Fruit fly (Drosophila melanogaster) whole organism, embryonic: ENCODE measurements around the gene CG7071.

ENCODE experiments used
- Atf6 ChIP-seq: fragments of 200-800 bp; sonication (Bioruptor generic); IDR thresholded peaks from 2 replicates; pipeline ENCODE4 v1.3.6; 2022; ENCODE audit warnings: missing biosample characterization, missing genetic modification characterization
- CG11085 ChIP-seq: fragments of 200-800 bp; sonication (Bioruptor generic); IDR thresholded peaks from 2 replicates; pipeline ENCODE4 v1.3.6; 2022; ENCODE audit warnings: missing biosample characterization, missing genetic modification characterization
- CG11504 ChIP-seq: fragments of 200-800 bp; sonication (Bioruptor generic); optimal IDR thresholded peaks from 3 replicates; lab custom pipeline; 2019; ENCODE audit warnings: missing biosample characterization, mild to moderate bottlenecking, missing genetic modification characterization, moderate library complexity
- CG11696 ChIP-seq: fragments of 200-800 bp; sonication (Bioruptor generic); IDR thresholded peaks from 2 replicates; pipeline ENCODE4 v1.3.6; 2022; ENCODE audit warnings: missing biosample characterization, missing genetic modification characterization
- CG12071 ChIP-seq: fragments of 200-800 bp; sonication (Bioruptor generic); optimal IDR thresholded peaks from 3 replicates; lab custom pipeline; 2018; ENCODE audit warnings: missing biosample characterization, mild to moderate bottlenecking, missing genetic modification characterization
- CG12942 ChIP-seq: fragments of 200-800 bp; sonication (Bioruptor generic); optimal IDR thresholded peaks from 3 replicates; lab custom pipeline; 2016; ENCODE audit warnings: missing biosample characterization, missing genetic modification characterization
- CG1603 ChIP-seq: fragments of 200-800 bp; sonication (Bioruptor generic); optimal IDR thresholded peaks from 2 replicates; lab custom pipeline; 2019; ENCODE audit warnings: missing biosample characterization, mild to moderate bottlenecking, missing genetic modification characterization, moderate library complexity
- CG17361 ChIP-seq: fragments of 200-800 bp; sonication (Bioruptor generic); IDR thresholded peaks from 3 replicates; pipeline ENCODE4 v1.3.6; 2022; ENCODE audit warnings: missing biosample characterization, missing genetic modification characterization
- CG6254 ChIP-seq: fragments of 200-800 bp; sonication (Bioruptor generic); optimal IDR thresholded peaks from 3 replicates; lab custom pipeline; 2017; ENCODE audit warnings: mild to moderate bottlenecking, missing biosample characterization, missing genetic modification reagents, missing genetic modification characterization
- CG7556 ChIP-seq: fragments of 200-800 bp; sonication (Bioruptor generic); optimal IDR thresholded peaks from 2 replicates; lab custom pipeline; 2017; ENCODE audit warnings: missing biosample characterization, mild to moderate bottlenecking, missing genetic modification characterization
- CG8290 ChIP-seq, 3 experiments: fragments of 200-800 bp; sonication (Bioruptor generic); optimal IDR thresholded peaks; 2 replicates each; lab custom pipeline; 2016 to 2019; ENCODE audit warnings: missing biosample characterization in 3 of 3, missing genetic modification characterization in 3 of 3, mild to moderate bottlenecking in 2 of 3, moderate library complexity in 1 of 3
- CG8388 ChIP-seq: fragments of 200-800 bp; sonication (Bioruptor generic); optimal IDR thresholded peaks from 2 replicates; lab custom pipeline; 2019; ENCODE audit warnings: missing biosample characterization, mild to moderate bottlenecking, missing genetic modification characterization, moderate library complexity
- CG8944 ChIP-seq: fragments of 200-800 bp; sonication (Bioruptor generic); optimal IDR thresholded peaks from 3 replicates; lab custom pipeline; 2016; ENCODE audit warnings: missing biosample characterization, missing genetic modification characterization
- CG9797 ChIP-seq: fragments of 200-800 bp; sonication (Bioruptor generic); optimal IDR thresholded peaks from 3 replicates; lab custom pipeline; 2018; ENCODE audit warnings: missing biosample characterization, mild to moderate bottlenecking, missing genetic modification characterization
- CG9876 ChIP-seq: fragments of 200-800 bp; sonication (Bioruptor generic); optimal IDR thresholded peaks from 2 replicates; lab custom pipeline; 2016; ENCODE audit warnings: missing biosample characterization, missing genetic modification characterization
- CG9932 ChIP-seq: fragments of 200-800 bp; sonication (Bioruptor generic); IDR thresholded peaks from 2 replicates; pipeline ENCODE4 v1.3.6; 2022; ENCODE audit warnings: missing biosample characterization, missing genetic modification characterization
- Camta ChIP-seq: fragments of 200-800 bp; sonication (Bioruptor generic); optimal IDR thresholded peaks from 2 replicates; lab custom pipeline; 2016; ENCODE audit warnings: missing biosample characterization, missing genetic modification characterization
- Drgx ChIP-seq: fragments of 200-800 bp; sonication (Bioruptor generic); IDR thresholded peaks from 2 replicates; pipeline ENCODE4 v1.3.6; 2022; ENCODE audit warnings: missing biosample characterization, missing genetic modification characterization
- Ets65A ChIP-seq: fragments of 200-800 bp; sonication (Bioruptor generic); peaks from one replicate; lab custom pipeline; 2016; ENCODE audit warnings: missing biosample characterization, missing genetic modification characterization
- Fer1 ChIP-seq: fragments of 200-800 bp; sonication (Bioruptor generic); optimal IDR thresholded peaks from 2 replicates; lab custom pipeline; 2017; ENCODE audit warnings: missing biosample characterization, mild to moderate bottlenecking, missing genetic modification characterization
- HLH54F ChIP-seq: fragments of 200-800 bp; sonication (Bioruptor generic); optimal IDR thresholded peaks from 3 replicates; lab custom pipeline; 2016; ENCODE audit warnings: missing biosample characterization, missing genetic modification characterization
- HmgD ChIP-seq: fragments of 200-800 bp; sonication (Bioruptor generic); optimal IDR thresholded peaks from 3 replicates; lab custom pipeline; 2016; ENCODE audit warnings: missing biosample characterization, missing genetic modification characterization
- Mes4 ChIP-seq: fragments of 200-800 bp; sonication (Bioruptor generic); optimal IDR thresholded peaks from 2 replicates; lab custom pipeline; 2016; ENCODE audit warnings: missing biosample characterization, missing genetic modification characterization
- Sox102F ChIP-seq: fragments of 200-800 bp; sonication (Bioruptor generic); optimal IDR thresholded peaks from 2 replicates; lab custom pipeline; 2018; ENCODE audit warnings: missing biosample characterization, mild to moderate bottlenecking, missing genetic modification characterization, moderate library complexity
- TFAM ChIP-seq: fragments of 200-800 bp; sonication (Bioruptor generic); optimal IDR thresholded peaks from 2 replicates; lab custom pipeline; 2017; ENCODE audit warnings: missing biosample characterization, missing genetic modification characterization, inconsistent platforms
- Tbp ChIP-seq: fragments of >200 bp; optimal IDR thresholded peaks from 2 replicates; lab custom pipeline; 2018; ENCODE audit warnings: missing biosample characterization, missing genetic modification characterization
- ato ChIP-seq: fragments of 200-800 bp; sonication (Bioruptor generic); IDR thresholded peaks from 2 replicates; pipeline ENCODE4 v1.3.6; 2022; ENCODE audit warnings: missing biosample characterization, missing genetic modification characterization; ENCODE audit not compliant: partially characterized antibody
- bigmax ChIP-seq: fragments of 200-800 bp; sonication (Bioruptor generic); optimal IDR thresholded peaks from 2 replicates; lab custom pipeline; 2018; ENCODE audit warnings: missing biosample characterization, mild to moderate bottlenecking, missing genetic modification characterization
- crp ChIP-seq, 2 experiments: fragments of 200-800 bp; sonication (Bioruptor generic); optimal IDR thresholded peaks; 2 replicates in 1 of 2; 3 replicates in 1 of 2; lab custom pipeline; 2017; ENCODE audit warnings: missing biosample characterization in 2 of 2, missing genetic modification characterization in 2 of 2, mild to moderate bottlenecking in 1 of 2, moderate library complexity in 1 of 2
- disco-r ChIP-seq: fragments of 200-800 bp; sonication (Bioruptor generic); optimal IDR thresholded peaks from 2 replicates; lab custom pipeline; 2016; ENCODE audit warnings: missing biosample characterization, missing genetic modification characterization
- dmrt11E ChIP-seq: fragments of 200-800 bp; sonication (Bioruptor generic); optimal IDR thresholded peaks from 3 replicates; lab custom pipeline; 2018; ENCODE audit warnings: missing biosample characterization, mild to moderate bottlenecking, missing genetic modification characterization, moderate library complexity
- dysf ChIP-seq: fragments of 200-800 bp; sonication (Bioruptor generic); IDR thresholded peaks from 3 replicates; pipeline ENCODE4 v1.3.6; 2022; ENCODE audit warnings: missing biosample characterization, missing genetic modification characterization
- eyg ChIP-seq: fragments of 200-800 bp; sonication (Bioruptor generic); optimal IDR thresholded peaks from 3 replicates; lab custom pipeline; 2016; ENCODE audit warnings: missing biosample characterization, missing genetic modification characterization
- gem ChIP-seq: fragments of 200-800 bp; sonication (Bioruptor generic); optimal IDR thresholded peaks from 2 replicates; lab custom pipeline; 2019; ENCODE audit warnings: missing biosample characterization, mild to moderate bottlenecking, missing genetic modification characterization, moderate library complexity
- grau ChIP-seq: fragments of 200-800 bp; optimal IDR thresholded peaks from 3 replicates; lab custom pipeline; 2019; ENCODE audit warnings: missing biosample characterization, mild to moderate bottlenecking, missing genetic modification characterization, moderate library complexity
- hth ChIP-seq: fragments of >200 bp; optimal IDR thresholded peaks from 2 replicates; lab custom pipeline; 2017; ENCODE audit warnings: inconsistent platforms
- nom ChIP-seq: fragments of 200-800 bp; sonication (Bioruptor generic); optimal IDR thresholded peaks from 2 replicates; lab custom pipeline; 2017; ENCODE audit warnings: missing biosample characterization, missing genetic modification characterization, mild to moderate bottlenecking, moderate library complexity, missing genetic modification reagents
- pita ChIP-seq: fragments of 200-800 bp; sonication (Bioruptor generic); optimal IDR thresholded peaks from 2 replicates; lab custom pipeline; 2017; ENCODE audit warnings: missing biosample characterization, mild to moderate bottlenecking, missing genetic modification characterization
- run ChIP-seq: fragments of 200-800 bp; sonication (Bioruptor generic); optimal IDR thresholded peaks from 3 replicates; lab custom pipeline; 2018; ENCODE audit warnings: missing biosample characterization, mild to moderate bottlenecking, missing genetic modification characterization
- salm ChIP-seq: fragments of 200-800 bp; sonication (Bioruptor generic); optimal IDR thresholded peaks from 2 replicates; lab custom pipeline; 2018; ENCODE audit warnings: missing biosample characterization, mild to moderate bottlenecking, missing genetic modification characterization
- schlank ChIP-seq: fragments of 200-800 bp; sonication (Bioruptor generic); optimal IDR thresholded peaks from 2 replicates; lab custom pipeline; 2018; ENCODE audit warnings: missing biosample characterization, mild to moderate bottlenecking, missing genetic modification characterization
- scrt ChIP-seq: fragments of 200-800 bp; sonication (Bioruptor generic); optimal IDR thresholded peaks from 2 replicates; lab custom pipeline; 2018; ENCODE audit warnings: missing biosample characterization, mild to moderate bottlenecking, missing genetic modification characterization, moderate library complexity
- sens-2 ChIP-seq: fragments of 200-800 bp; sonication (Bioruptor generic); IDR thresholded peaks from 2 replicates; pipeline ENCODE4 v1.3.6; 2022; ENCODE audit warnings: missing biosample characterization, missing genetic modification characterization
- seq ChIP-seq: fragments of 200-800 bp; sonication (Bioruptor generic); IDR thresholded peaks from 2 replicates; pipeline ENCODE4 v1.3.6; 2022; ENCODE audit warnings: missing biosample characterization, missing genetic modification characterization
- sim ChIP-seq: fragments of 200-800 bp; sonication (Bioruptor generic); IDR thresholded peaks from 2 replicates; pipeline ENCODE4 v1.3.6; 2022; ENCODE audit warnings: missing biosample characterization, missing genetic modification characterization
- stwl ChIP-seq: fragments of 200-800 bp; sonication (Bioruptor generic); optimal IDR thresholded peaks from 3 replicates; lab custom pipeline; 2018; ENCODE audit warnings: missing biosample characterization, mild to moderate bottlenecking, missing genetic modification characterization, moderate library complexity
- tll ChIP-seq, 2 experiments: fragments of 200-800 bp in 1 of 2; fragments of >200 bp in 1 of 2; sonication (Bioruptor generic) in 1 of 2; optimal IDR thresholded peaks; 2 replicates each; lab custom pipeline; 2017 to 2019; ENCODE audit warnings: missing biosample characterization in 2 of 2, missing genetic modification characterization in 2 of 2, mild to moderate bottlenecking in 1 of 2, moderate library complexity in 1 of 2
- twi ChIP-seq: fragments of 200-800 bp; optimal IDR thresholded peaks from 2 replicates; lab custom pipeline; 2019; ENCODE audit warnings: missing biosample characterization, mild to moderate bottlenecking, missing genetic modification characterization, moderate library complexity
- yki ChIP-seq: fragments of >200 bp; optimal IDR thresholded peaks from 3 replicates; lab custom pipeline; 2018

Gene CG7071

dm6 chr3R:22356464-22357410, 5.7 kb upstream of the CG7071 start, which contains the start of gene Sar1 (continued):
- TF ChIP-seq disco-r (GFP tag; lab: Kevin White, UChicago) (peak; percentile 26), crp (GFP tag; optimal IDR thresholded peaks at IDR 0.05; lab: Kevin White, UChicago) (peak in 1 of 2 experiments; percentile 26), HmgD (GFP tag; lab: Kevin White, UChicago) (peak; percentile 88), CG6254 (GFP tag; lab: Kevin White, UChicago) (peak; percentile 16), eyg (GFP tag; lab: Kevin White, UChicago) (no peak), TFAM (no peak), scrt (no peak), dmrt11E (tag; lab: Kevin White, UChicago) (peak; percentile 5), pita (peak; percentile 97), Sox102F (GFP tag; lab: Kevin White, UChicago) (no peak), CG17361 (peak; percentile 19; the same call in 1 of the 3 replicates), Fer1 (GFP tag; lab: Kevin White, UChicago) (no peak), schlank (tag; lab: Kevin White, UChicago) (no peak), Camta (peak; percentile 35), tll (GFP tag; optimal IDR thresholded peaks at IDR 0.05; lab: Kevin White, UChicago) (peak in 1 of 2 experiments; percentile 53), Mes4 (GFP tag; lab: Kevin White, UChicago) (peak; percentile 26), twi (no peak)

dm6 chr3R:22357942-22358341, 4.5 kb upstream of the CG7071 start:
- TF ChIP-seq dysf (GFP tag; lab: Robert Waterston, UW) (no peak), CG9932 (GFP tag; lab: Robert Waterston, UW) (no peak), CG12942 (GFP tag; lab: Kevin White, UChicago) (no peak), salm (tag; lab: Kevin White, UChicago) (no peak), CG8290 (GFP tag; optimal IDR thresholded peaks at IDR 0.05; lab: Kevin White, UChicago) (no peak), CG8290 (tag; optimal IDR thresholded peaks at IDR 0.05; lab: Kevin White, UChicago) (peak in 1 of 2 experiments; percentile 20), gem (peak; percentile 1), sim (no peak), run (no peak), sens-2 (GFP tag; lab: Robert Waterston, UW) (no peak), CG9797 (GFP tag; lab: Kevin White, UChicago) (no peak), CG1603 (no peak), ato (GFP tag; lab: Robert Waterston, UW) (no peak), CG11085 (GFP tag; lab: Robert Waterston, UW) (no peak), CG7556 (GFP tag; lab: Kevin White, UChicago) (no peak), CG8388 (GFP tag; lab: Kevin White, UChicago) (no peak), Ets65A (GFP tag; lab: Kevin White, UChicago) (peak; percentile 45), CG8944 (GFP tag; lab: Kevin White, UChicago) (no peak), bigmax (GFP tag; lab: Kevin White, UChicago) (no peak), HLH54F (GFP tag; lab: Kevin White, UChicago) (no peak), hth (no peak), seq (GFP tag; lab: Robert Waterston, UW) (no peak), Drgx (GFP tag; lab: Robert Waterston, UW) (no peak), CG11696 (GFP tag; lab: Robert Waterston, UW) (0 out of 2 replicates have a peak, but pooled peaks have one; percentile 56), nom (GFP tag; lab: Kevin White, UChicago) (no peak), Atf6 (GFP tag; lab: Robert Waterston, UW) (no peak), grau (tag; lab: Kevin White, UChicago) (no peak), Tbp (GFP tag; lab: Kevin White, UChicago) (no peak), stwl (tag; lab: Kevin White, UChicago) (no peak), CG9876 (GFP tag; lab: Kevin White, UChicago) (no peak), CG11504 (no peak), yki (no peak), CG12071 (no peak)
